Worm (Caenorhabditis elegans) whole organism, early embryonic: ENCODE data around the gene T04F8.7.

Source experiments
- B0310.2 ChIP-seq: sonication (generic microtip); optimal IDR thresholded peaks from 2 replicates; lab custom pipeline; 2016; ENCODE audit warnings: mild to moderate bottlenecking, missing genetic modification characterization, missing compliant biosample characterization
- F13C5.2 ChIP-seq: sonication (generic microtip); optimal IDR thresholded peaks from 2 replicates; lab custom pipeline; 2017; ENCODE audit warnings: mild to moderate bottlenecking, missing genetic modification characterization, inconsistent platforms, missing compliant biosample characterization
- aly-1 ChIP-seq: sonication (generic microtip); optimal IDR thresholded peaks from 2 replicates; lab custom pipeline; 2016; ENCODE audit warnings: missing genetic modification characterization, missing compliant biosample characterization
- ama-1 ChIP-seq: fragments of 150-350 bp; optimal IDR thresholded peaks from 2 replicates; lab custom pipeline; 2014
- ceh-13 ChIP-seq: fragments of 200-800 bp; sonication (Bioruptor generic); optimal IDR thresholded peaks from 2 replicates; lab custom pipeline; 2018; ENCODE audit warnings: mild to moderate bottlenecking, missing genetic modification characterization, missing compliant biosample characterization
- ceh-36 ChIP-seq: sonication (generic microtip); optimal IDR thresholded peaks from 2 replicates; lab custom pipeline; 2016; ENCODE audit warnings: missing genetic modification characterization, inconsistent platforms, missing compliant biosample characterization
- ets-7 ChIP-seq: sonication (generic microtip); optimal IDR thresholded peaks from 2 replicates; lab custom pipeline; 2016; ENCODE audit warnings: missing genotype, missing genetic modification characterization, missing compliant biosample characterization
- flt-1 ChIP-seq: fragments of 200-800 bp; sonication (Bioruptor generic); IDR thresholded peaks from 2 replicates; pipeline ENCODE4 v1.3.6; 2022; ENCODE audit warnings: missing genetic modification characterization, missing compliant biosample characterization
- hmbx-1 ChIP-seq: sonication (generic microtip); optimal IDR thresholded peaks from 2 replicates; lab custom pipeline; 2016; ENCODE audit warnings: mild to moderate bottlenecking, missing genetic modification characterization, missing compliant biosample characterization
- hmg-4 ChIP-seq: fragments of 200-800 bp; sonication (Bioruptor generic); optimal IDR thresholded peaks from 2 replicates; lab custom pipeline; 2018; ENCODE audit warnings: mild to moderate bottlenecking, missing genetic modification characterization, missing compliant biosample characterization
- hnd-1 ChIP-seq: sonication (generic microtip); optimal IDR thresholded peaks from 2 replicates; lab custom pipeline; 2016; ENCODE audit warnings: missing genetic modification characterization, missing compliant biosample characterization
- pes-1 ChIP-seq: fragments of 200-800 bp; sonication (Bioruptor generic); IDR thresholded peaks from 2 replicates; pipeline ENCODE4 v1.3.6; 2022; ENCODE audit warnings: missing genetic modification reagents, missing genetic modification characterization, missing compliant biosample characterization
- scrt-1 ChIP-seq: fragments of 200-800 bp; sonication (Bioruptor generic); IDR thresholded peaks from 2 replicates; pipeline ENCODE4 v1.3.6; 2022; ENCODE audit warnings: missing genetic modification characterization, missing compliant biosample characterization
- sea-1 ChIP-seq: fragments of 200-800 bp; sonication (Bioruptor generic); conservative IDR thresholded peaks from 2 replicates; pipeline ENCODE4 v1.3.6; 2022; ENCODE audit warnings: missing genetic modification characterization, missing compliant biosample characterization
- tbx-11 ChIP-seq: fragments of 200-800 bp; sonication (Bioruptor generic); IDR thresholded peaks from 2 replicates; pipeline ENCODE4 v1.3.6; 2022; ENCODE audit warnings: missing genetic modification characterization, missing compliant biosample characterization
- tbx-37 ChIP-seq: fragments of 200-800 bp; sonication (Bioruptor generic); conservative IDR thresholded peaks from 2 replicates; pipeline ENCODE4 v1.3.6; 2022; ENCODE audit warnings: missing genetic modification reagents, missing genetic modification characterization, missing compliant biosample characterization
- tra-4 ChIP-seq: sonication (generic microtip); optimal IDR thresholded peaks from 2 replicates; lab custom pipeline; 2017; ENCODE audit warnings: missing genetic modification characterization, missing compliant biosample characterization

Gene T04F8.7

DNA sequence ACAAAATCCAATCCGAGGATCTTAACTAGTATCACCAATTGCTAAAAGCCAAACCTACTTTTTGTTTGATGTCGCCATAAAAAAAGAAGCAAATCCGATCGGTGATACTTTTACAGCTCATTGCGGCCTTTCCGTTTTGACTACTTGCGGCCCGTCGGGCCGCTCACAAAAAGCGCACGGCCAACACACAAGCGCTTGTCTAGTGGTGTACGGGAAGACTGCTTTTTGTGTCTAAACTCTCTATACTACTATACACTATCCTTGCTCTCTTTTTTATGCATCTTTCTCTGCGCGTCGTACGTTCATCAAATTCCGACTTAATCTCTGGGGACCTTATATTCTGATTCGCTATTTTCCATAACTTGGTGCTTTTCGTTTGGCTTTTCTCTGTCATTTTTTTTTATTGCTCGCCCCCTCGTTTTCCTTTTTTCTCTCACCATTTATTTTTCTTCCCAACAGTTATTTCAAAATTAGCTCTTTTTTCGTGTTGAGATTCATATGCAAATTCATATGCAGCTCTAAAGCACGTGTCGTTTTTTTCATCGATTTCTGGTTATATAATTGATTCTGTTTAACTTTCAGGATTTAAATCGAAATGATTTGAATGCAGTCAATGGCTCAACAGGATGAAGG lies 14.1 kb downstream of the T04F8.7 start, which contains the start of gene noca-2:
Gene noca-2, plus strand, starts transcription at position 583 of the 633 bp plus-strand sequence.
- no peak for TF ChIP-seq tra-4 (tag; lab: Kevin White, UChicago)
- peak; percentile 64 for TF ChIP-seq hmg-4 (GFP tag; lab: Kevin White, UChicago)
- TF ChIP-seq scrt-1 (GFP tag; lab: Robert Waterston, UW) = no peak
- no peak for TF ChIP-seq ama-1
- TF ChIP-seq hnd-1 = peak; percentile 12
- TF ChIP-seq aly-1 = no peak
- no peak for TF ChIP-seq hmbx-1 (tag; lab: Kevin White, UChicago)
- no peak for TF ChIP-seq sea-1 (GFP tag; lab: Robert Waterston, UW)
- no peak for TF ChIP-seq flt-1 (GFP tag; lab: Robert Waterston, UW)
- TF ChIP-seq B0310.2 (tag; lab: Kevin White, UChicago) = no peak

DNA sequence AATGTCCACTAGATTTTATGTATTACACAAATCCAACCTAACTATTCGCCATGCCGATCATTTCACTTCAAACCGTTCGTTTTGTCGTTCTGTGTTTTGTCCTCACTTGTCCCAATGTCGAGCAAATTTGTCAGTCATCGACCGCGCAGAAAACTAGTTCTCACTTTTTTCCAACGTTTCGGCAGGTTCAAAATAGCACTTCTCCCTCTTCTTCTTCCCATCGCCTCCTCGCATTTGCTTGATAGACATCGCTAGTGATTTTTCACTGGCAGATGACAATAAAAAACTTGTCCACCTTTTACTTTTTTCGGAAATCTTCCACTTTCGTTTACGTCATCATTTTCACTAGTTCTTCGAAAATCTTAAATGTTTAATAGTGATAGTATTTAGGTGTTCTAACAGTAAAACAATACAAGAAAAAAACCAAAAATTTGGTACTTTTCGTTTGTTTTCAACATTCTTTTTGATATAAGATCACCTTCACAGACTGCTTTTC lies 15.2 kb downstream of the T04F8.7 start:
- TF ChIP-seq ceh-36 (tag; lab: Kevin White, UChicago) (no peak), aly-1 (no peak), sea-1 (GFP tag; lab: Robert Waterston, UW) (no peak), hnd-1 (no peak), ama-1 (no peak), tbx-37 (GFP tag; lab: Robert Waterston, UW) (no peak), scrt-1 (GFP tag; lab: Robert Waterston, UW) (no peak), flt-1 (GFP tag; lab: Robert Waterston, UW) (no peak), B0310.2 (tag; lab: Kevin White, UChicago) (no peak), F13C5.2 (no peak), hmbx-1 (tag; lab: Kevin White, UChicago) (no peak), tra-4 (tag; lab: Kevin White, UChicago) (no peak)

DNA sequence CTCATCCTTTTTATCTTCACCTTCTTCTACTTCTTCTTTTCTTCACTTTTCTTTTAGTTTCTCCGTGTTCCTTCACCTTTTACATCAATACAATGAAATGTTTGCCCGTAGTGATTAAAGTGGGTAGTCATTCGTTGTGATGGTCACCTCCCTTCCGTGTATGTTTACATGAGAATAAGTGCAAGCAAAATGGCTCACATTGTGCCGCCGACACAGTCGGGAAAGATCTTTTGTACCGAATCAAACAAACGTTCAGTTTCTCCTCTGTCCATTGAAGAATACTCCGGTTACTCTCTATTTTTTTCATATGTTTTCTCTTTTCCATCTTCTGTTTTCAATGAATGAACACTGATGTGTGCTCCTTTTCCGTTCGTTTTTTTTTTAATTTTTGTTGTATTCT lies 16.6 kb downstream of the T04F8.7 start:
- no peak for TF ChIP-seq ceh-36 (tag; lab: Kevin White, UChicago)
- no peak for TF ChIP-seq flt-1 (GFP tag; lab: Robert Waterston, UW)
- no peak for TF ChIP-seq ama-1
- TF ChIP-seq hmbx-1 (tag; lab: Kevin White, UChicago) = no peak
- no peak for TF ChIP-seq F13C5.2
- no peak for TF ChIP-seq aly-1
- no peak for TF ChIP-seq B0310.2 (tag; lab: Kevin White, UChicago)
- TF ChIP-seq scrt-1 (GFP tag; lab: Robert Waterston, UW) = no peak
- no peak for TF ChIP-seq tbx-37 (GFP tag; lab: Robert Waterston, UW)
- TF ChIP-seq tbx-11 = no peak
- TF ChIP-seq hmg-4 (GFP tag; lab: Kevin White, UChicago) = no peak

DNA sequence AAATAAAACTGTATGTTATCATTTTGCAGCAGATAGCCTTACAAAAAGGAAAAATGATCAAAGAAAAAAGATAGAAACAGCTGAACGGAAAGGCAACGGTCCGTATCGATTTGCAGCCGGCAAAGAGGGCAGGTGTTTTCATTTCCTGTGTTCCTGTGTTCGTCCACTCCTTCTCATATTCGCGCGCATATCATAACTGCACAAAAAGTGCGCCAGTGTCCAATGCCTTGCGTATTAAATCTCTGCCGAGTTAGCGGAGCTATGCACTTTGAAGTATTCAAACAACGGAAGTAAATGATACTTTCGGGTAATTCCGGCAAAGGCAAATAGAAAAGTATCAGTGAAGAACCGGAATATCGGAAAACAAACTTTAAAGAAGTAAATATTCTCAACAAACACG lies 18.2 kb downstream of the T04F8.7 start:
- peak; percentile 8 for TF ChIP-seq ceh-36 (tag; lab: Kevin White, UChicago)
- TF ChIP-seq hmg-4 (GFP tag; lab: Kevin White, UChicago) = peak; percentile 43
- no peak for TF ChIP-seq tra-4 (tag; lab: Kevin White, UChicago)
- TF ChIP-seq flt-1 (GFP tag; lab: Robert Waterston, UW) = 0 out of 2 replicates have a peak, but pooled peaks have one; percentile 16

DNA sequence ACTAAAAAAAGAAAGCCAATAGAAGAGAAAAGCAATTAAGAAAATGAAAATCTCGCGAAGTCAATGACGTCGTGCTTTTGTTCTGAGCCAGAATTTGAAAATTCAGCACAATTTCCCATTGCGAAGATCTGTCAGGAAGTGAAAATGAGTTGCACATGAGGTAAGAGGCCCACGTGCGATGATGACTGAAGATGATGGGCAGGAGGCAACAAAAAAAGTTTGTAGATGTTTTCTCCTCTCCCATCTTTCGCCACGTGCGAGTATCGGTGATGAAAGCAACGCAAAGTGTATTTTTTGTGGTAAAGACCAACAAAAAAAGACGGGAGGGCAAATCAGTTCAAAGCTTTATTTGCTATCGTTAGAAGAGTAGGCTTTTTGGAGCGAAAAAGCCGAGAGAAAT lies 18.7 kb downstream of the T04F8.7 start:
- TF ChIP-seq pes-1 (GFP tag; lab: Robert Waterston, UW) = no peak
- no peak for TF ChIP-seq scrt-1 (GFP tag; lab: Robert Waterston, UW)
- no peak for TF ChIP-seq ama-1
- TF ChIP-seq aly-1 = no peak
- no peak for TF ChIP-seq tbx-11
- TF ChIP-seq tbx-37 (GFP tag; lab: Robert Waterston, UW) = no peak
- no peak for TF ChIP-seq hnd-1
- no peak for TF ChIP-seq ets-7 (tag; lab: Kevin White, UChicago)
- no peak for TF ChIP-seq F13C5.2
- TF ChIP-seq B0310.2 (tag; lab: Kevin White, UChicago) = no peak
- TF ChIP-seq flt-1 (GFP tag; lab: Robert Waterston, UW) = no peak
- TF ChIP-seq tra-4 (tag; lab: Kevin White, UChicago) = no peak
- no peak for TF ChIP-seq sea-1 (GFP tag; lab: Robert Waterston, UW)
- TF ChIP-seq hmg-4 (GFP tag; lab: Kevin White, UChicago) = no peak
- no peak for TF ChIP-seq hmbx-1 (tag; lab: Kevin White, UChicago)
- no peak for TF ChIP-seq ceh-13 (GFP tag; lab: Kevin White, UChicago)
- TF ChIP-seq ceh-36 (tag; lab: Kevin White, UChicago) = no peak

DNA sequence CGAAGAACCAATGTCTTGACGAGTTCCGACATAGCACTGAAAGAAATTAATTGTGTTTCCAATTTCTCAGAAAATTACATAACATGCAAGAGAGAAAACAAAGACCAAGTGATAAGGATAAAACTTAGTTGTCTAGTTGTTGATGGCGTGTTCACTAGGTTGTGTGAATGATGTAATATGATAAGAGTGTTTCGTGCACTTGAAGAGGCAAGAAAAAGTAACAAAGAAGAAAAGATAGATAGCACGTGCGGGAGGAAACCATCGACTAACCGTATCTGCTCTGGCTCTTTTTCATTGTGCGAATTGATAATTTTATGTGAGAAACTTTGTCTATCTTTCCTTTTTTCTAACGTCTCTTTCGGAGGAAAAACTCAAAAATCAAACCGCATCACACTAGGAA lies 19.2 kb downstream of the T04F8.7 start, which contains the start of gene sfxn-1.5:
Gene sfxn-1.5, minus strand, starts transcription at position 36 of the 400 bp plus-strand sequence.
- TF ChIP-seq pes-1 (GFP tag; lab: Robert Waterston, UW) (no peak), tra-4 (tag; lab: Kevin White, UChicago) (no peak), hmg-4 (GFP tag; lab: Kevin White, UChicago) (no peak), tbx-11 (no peak), ama-1 (no peak), tbx-37 (GFP tag; lab: Robert Waterston, UW) (no peak), ceh-36 (tag; lab: Kevin White, UChicago) (no peak), scrt-1 (GFP tag; lab: Robert Waterston, UW) (no peak), B0310.2 (tag; lab: Kevin White, UChicago) (no peak), flt-1 (GFP tag; lab: Robert Waterston, UW) (no peak), F13C5.2 (no peak), ceh-13 (GFP tag; lab: Kevin White, UChicago) (no peak), aly-1 (no peak), hmbx-1 (tag; lab: Kevin White, UChicago) (no peak), hnd-1 (no peak)

DNA sequence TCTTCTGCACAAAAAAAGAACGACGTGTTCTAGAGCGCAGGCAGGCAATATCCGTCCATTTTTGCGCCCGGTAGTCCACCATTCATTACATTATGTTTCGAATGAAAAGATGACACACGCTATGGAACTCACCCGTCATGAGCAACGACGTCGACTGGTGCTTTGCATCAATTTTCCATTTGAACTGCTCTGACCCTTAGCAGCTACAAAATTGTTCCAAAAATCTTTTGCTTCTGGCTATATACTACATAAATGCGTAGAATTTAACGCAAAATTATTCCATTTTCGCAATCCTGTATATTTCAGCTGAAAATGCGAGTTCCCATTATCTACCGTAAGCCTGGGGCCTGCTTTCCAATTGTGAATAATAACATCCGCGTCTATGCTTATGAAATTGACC lies 22.4 kb downstream of the T04F8.7 start, which contains the start of gene T04F8.3:
Gene T04F8.3, plus strand, starts transcription at position 301 of the 400 bp plus-strand sequence.
- no peak for TF ChIP-seq hmbx-1 (tag; lab: Kevin White, UChicago)
